Worm (Caenorhabditis elegans): ENCODE results near the gene W02A2.5.
A peak's percentile ranks its signal among the peaks of the same experiment; 100 is the strongest.

W02A2.5 gene

ce11 chrIV:13315344-13315743, 27.3 kb upstream of the W02A2.5 start, which contains the start of gene fat-1:
Gene fat-1 (plus strand): TSS chrIV:13315644.
- TF ChIP-seq ZK546.5 (tag; optimal IDR thresholded peaks at IDR 0.05) (no peak), fos-1 (tag; optimal IDR thresholded peaks at IDR 0.05) (no peak), sma-3 (GFP tag; optimal IDR thresholded peaks at IDR 0.05) (no peak), unc-39 (tag; optimal IDR thresholded peaks at IDR 0.05) (no peak), C34F6.9 (tag; optimal IDR thresholded peaks at IDR 0.05) (no peak), nhr-10 (tag; optimal IDR thresholded peaks at IDR 0.05) (no peak), peb-1 (tag; optimal IDR thresholded peaks at IDR 0.05) (no peak), ceh-16 (tag; optimal IDR thresholded peaks at IDR 0.05) (no peak), ztf-1 (GFP tag; conservative IDR thresholded peaks at IDR 0.05) (no peak), Y55F3AM.14 (GFP tag; optimal IDR thresholded peaks at IDR 0.05) (no peak), unc-62 (GFP tag; optimal IDR thresholded peaks at IDR 0.05) (no peak), lin-13 (GFP tag; optimal IDR thresholded peaks at IDR 0.05) (no peak), gmeb-1 (tag; optimal IDR thresholded peaks at IDR 0.05) (no peak), nhr-77 (tag; optimal IDR thresholded peaks at IDR 0.05) (no peak), nhr-237 (tag; optimal IDR thresholded peaks at IDR 0.05) (no peak), dmd-4 (tag; optimal IDR thresholded peaks at IDR 0.05) (no peak)

DNA sequence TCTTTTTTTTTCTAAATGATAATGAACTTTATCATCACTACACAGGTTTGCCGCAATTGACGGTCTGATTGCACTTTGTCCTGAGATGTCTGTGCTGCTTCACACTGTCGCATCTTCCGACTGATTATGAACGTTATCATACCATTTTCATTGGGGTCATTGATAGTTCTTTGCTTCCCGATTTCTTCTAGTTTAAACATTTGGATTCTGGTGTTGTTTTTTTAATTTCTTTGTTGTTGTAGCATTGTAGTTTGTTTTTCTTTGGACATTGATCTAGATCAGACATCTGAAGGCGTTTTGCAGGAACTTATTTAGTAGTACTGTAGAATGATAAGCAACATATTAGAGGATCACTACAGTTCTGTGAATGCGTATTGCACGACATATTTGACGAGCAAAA, 23.9 kb upstream of the W02A2.5 start:
- TF ChIP-seq nhr-6 (tag; optimal IDR thresholded peaks at IDR 0.05) (peak; percentile 42), peb-1 (tag; optimal IDR thresholded peaks at IDR 0.05) (no peak), lin-39 (tag; optimal IDR thresholded peaks at IDR 0.05) (no peak), nhr-25 (tag; optimal IDR thresholded peaks at IDR 0.05) (peak; percentile 40), ztf-11 (tag; optimal IDR thresholded peaks at IDR 0.05) (no peak), unc-62 (GFP tag; optimal IDR thresholded peaks at IDR 0.05) (no peak), mab-5 (tag; optimal IDR thresholded peaks at IDR 0.05) (no peak), mdl-1 (tag; optimal IDR thresholded peaks at IDR 0.05) (no peak), nhr-10 (tag; optimal IDR thresholded peaks at IDR 0.05) (no peak), nhr-237 (tag; optimal IDR thresholded peaks at IDR 0.05) (no peak), zag-1 (tag; optimal IDR thresholded peaks at IDR 0.05) (no peak), ceh-16 (tag; optimal IDR thresholded peaks at IDR 0.05) (no peak), unc-39 (tag; optimal IDR thresholded peaks at IDR 0.05) (no peak), unc-55 (GFP tag; optimal IDR thresholded peaks at IDR 0.05) (no peak), lin-11 (tag; optimal IDR thresholded peaks at IDR 0.05) (no peak), mbf-1 (tag; optimal IDR thresholded peaks at IDR 0.05) (no peak), aly-2 (tag; optimal IDR thresholded peaks at IDR 0.05) (no peak), gmeb-1 (tag; optimal IDR thresholded peaks at IDR 0.05) (peak; percentile 51), ztf-4 (tag; optimal IDR thresholded peaks at IDR 0.05) (no peak), Y55F3AM.14 (GFP tag; optimal IDR thresholded peaks at IDR 0.05) (peak; percentile 8), nhr-23 (tag; optimal IDR thresholded peaks at IDR 0.05) (no peak), nhr-129 (tag; optimal IDR thresholded peaks at IDR 0.05) (peak; percentile 59), sem-4 (tag; optimal IDR thresholded peaks at IDR 0.05) (no peak), sma-9 (GFP tag; optimal IDR thresholded peaks at IDR 0.05) (peak; percentile 81), sma-9 (tag; optimal IDR thresholded peaks at IDR 0.05) (no peak), nhr-77 (tag; optimal IDR thresholded peaks at IDR 0.05) (no peak), lin-13 (GFP tag; optimal IDR thresholded peaks at IDR 0.05) (peak; percentile 60), egl-27 (tag; optimal IDR thresholded peaks at IDR 0.05) (peak; percentile 22), C34F6.9 (tag; optimal IDR thresholded peaks at IDR 0.05) (no peak), ama-1 (optimal IDR thresholded peaks at IDR 0.05) (peak; percentile 18), R02D3.7 (tag; optimal IDR thresholded peaks at IDR 0.05) (no peak), fos-1 (tag; optimal IDR thresholded peaks at IDR 0.05) (peak; percentile 86), blmp-1 (tag; optimal IDR thresholded peaks at IDR 0.05; ENCODE audit: insufficient read depth) (peak; percentile 6), skn-1 (tag; optimal IDR thresholded peaks at IDR 0.05) (peak; percentile 67), ztf-1 (GFP tag; conservative IDR thresholded peaks at IDR 0.05) (no peak), crh-2 (tag; optimal IDR thresholded peaks at IDR 0.05) (peak; percentile 92), sma-3 (GFP tag; optimal IDR thresholded peaks at IDR 0.05) (peak; percentile 61), nhr-21 (tag; optimal IDR thresholded peaks at IDR 0.05) (peak; percentile 88), dmd-4 (tag; optimal IDR thresholded peaks at IDR 0.05) (no peak), lsy-2 (tag; optimal IDR thresholded peaks at IDR 0.05) (peak in 1 of 2 experiments; percentile 43), alr-1 (tag; optimal IDR thresholded peaks at IDR 0.05) (no peak), elt-3 (tag; optimal IDR thresholded peaks at IDR 0.05) (no peak), nhr-11 (tag; optimal IDR thresholded peaks at IDR 0.05) (no peak), elt-1 (tag; optimal IDR thresholded peaks at IDR 0.05) (no peak), nhr-12 (tag; optimal IDR thresholded peaks at IDR 0.05) (no peak), ceh-82 (tag; optimal IDR thresholded peaks at IDR 0.05) (no peak), F13H6.1 (tag; optimal IDR thresholded peaks at IDR 0.05) (no peak), ZK546.5 (tag; optimal IDR thresholded peaks at IDR 0.05) (no peak), snpc-4 (tag; optimal IDR thresholded peaks at IDR 0.05) (no peak)

Data from whole organism, L2 larva.